1 worm cellular context compared by ENCODE assay signal in the genomic region with DNA sequence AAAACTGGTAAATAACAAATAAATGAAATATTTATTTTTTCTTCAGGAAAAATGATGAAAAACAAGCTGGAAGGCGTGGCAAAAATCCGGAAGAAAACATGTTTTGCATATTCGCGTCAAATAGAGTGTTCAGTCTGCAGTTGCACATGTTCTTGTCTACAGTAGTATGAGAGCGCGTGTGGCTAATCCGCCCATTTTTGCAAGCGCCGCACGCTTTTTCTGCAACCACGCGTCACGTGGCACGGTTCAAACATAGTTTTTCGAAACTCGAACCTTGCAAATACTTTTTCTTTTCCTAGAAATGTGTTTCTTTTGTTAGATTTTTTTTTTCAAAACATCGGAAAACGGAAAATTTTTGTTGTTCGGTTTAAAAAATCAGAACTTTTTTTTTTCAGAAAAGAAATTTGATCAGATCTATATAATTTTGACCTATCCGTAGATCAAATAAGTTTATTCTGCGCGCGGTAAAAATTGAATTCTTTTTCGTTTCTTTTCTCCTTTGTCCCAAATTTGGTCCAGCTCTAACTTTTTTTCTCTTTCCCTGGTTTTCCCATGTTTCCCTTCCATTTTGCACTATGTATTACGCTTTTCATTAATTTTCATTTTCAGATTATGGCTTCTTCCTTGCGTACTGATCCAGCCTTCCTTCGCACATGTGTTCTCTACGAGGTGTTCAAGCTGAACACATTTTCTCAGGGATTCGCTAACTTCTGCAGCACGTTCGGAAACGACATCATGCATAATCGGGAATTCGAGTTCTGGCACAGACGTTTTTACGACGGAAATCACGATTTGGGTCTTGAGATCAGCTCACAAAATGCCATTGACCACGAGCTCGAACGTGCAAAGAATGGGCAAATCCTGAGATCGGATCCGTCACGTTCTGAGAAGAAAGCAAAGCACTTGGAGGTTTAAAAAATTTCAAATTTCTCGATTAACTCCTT.
A peak's percentile ranks its signal among the peaks of the same experiment; 100 is the strongest.
TF ChIP-seq lines count a peak whose summit lies in the region.

A gene (plus strand): TSS at position 603 of the 944 bp plus-strand sequence.

TF ChIP-seq in whole organism, young adult, 124 proteins besides CTCF, POLR2A, EP300 and RAD21 (continued from another document):
- no peak for TF ChIP-seq ceh-40 (GFP tag; IDR thresholded peaks at IDR 0.05; lab: Robert Waterston, UW)
- peak; percentile 46 for TF ChIP-seq rcor-1 (GFP tag; IDR thresholded peaks at IDR 0.05; lab: Robert Waterston, UW)
- TF ChIP-seq atf-7 (tag; optimal IDR thresholded peaks at IDR 0.05; lab: Kevin White, UChicago) = no peak
- TF ChIP-seq egl-44 (GFP tag; IDR thresholded peaks at IDR 0.05; lab: Robert Waterston, UW) = no peak
- no peak for TF ChIP-seq sea-2 (GFP tag; IDR thresholded peaks at IDR 0.05; lab: Robert Waterston, UW)
- TF ChIP-seq ztf-26 (tag; optimal IDR thresholded peaks at IDR 0.05; lab: Kevin White, UChicago) = no peak
- TF ChIP-seq ets-4 (GFP tag; optimal IDR thresholded peaks at IDR 0.05; lab: Kevin White, UChicago) = no peak
- TF ChIP-seq repo-1 (tag; optimal IDR thresholded peaks at IDR 0.05; lab: Kevin White, UChicago) = peak; percentile 12
- TF ChIP-seq sdz-38 (tag; optimal IDR thresholded peaks at IDR 0.05; lab: Kevin White, UChicago) = no peak
- TF ChIP-seq somi-1 (GFP tag; optimal IDR thresholded peaks at IDR 0.05; lab: Kevin White, UChicago) = no peak
- TF ChIP-seq ekl-4 (GFP tag; IDR thresholded peaks at IDR 0.05; lab: Robert Waterston, UW) = 0 out of 2 replicates have a peak, but pooled peaks have one; percentile 52
- TF ChIP-seq B0035.1 (tag; optimal IDR thresholded peaks at IDR 0.05; lab: Kevin White, UChicago) = no peak
- no peak for TF ChIP-seq ztf-6 (GFP tag; IDR thresholded peaks at IDR 0.05; lab: Robert Waterston, UW)
- TF ChIP-seq F52B5.7 (tag; optimal IDR thresholded peaks at IDR 0.05; lab: Kevin White, UChicago) = no peak
- peak; percentile 85 for TF ChIP-seq him-1 (tag; optimal IDR thresholded peaks at IDR 0.05; lab: Kevin White, UChicago)
- TF ChIP-seq lsy-27 (tag; optimal IDR thresholded peaks at IDR 0.05; lab: Kevin White, UChicago; ENCODE audit: borderline replicate concordance, insufficient read depth) = no peak
- TF ChIP-seq C17E4.6 (GFP tag; IDR thresholded peaks at IDR 0.05; lab: Robert Waterston, UW) = no peak
- TF ChIP-seq lin-40 (tag; optimal IDR thresholded peaks at IDR 0.05; lab: Kevin White, UChicago) = no peak
- TF ChIP-seq dpff-1 (tag; optimal IDR thresholded peaks at IDR 0.05; lab: Kevin White, UChicago) = no peak
- no peak for TF ChIP-seq bed-2 (GFP tag; IDR thresholded peaks at IDR 0.05; lab: Robert Waterston, UW)
- TF ChIP-seq athp-1 (tag; optimal IDR thresholded peaks at IDR 0.05; lab: Kevin White, UChicago) = peak; percentile 94
- TF ChIP-seq pha-4 (tag; optimal IDR thresholded peaks at IDR 0.05; lab: Kevin White, UChicago) = no peak
- no peak for TF ChIP-seq nhr-120 (GFP tag; IDR thresholded peaks at IDR 0.05; lab: Robert Waterston, UW)
- no peak for TF ChIP-seq bed-1 (GFP tag; IDR thresholded peaks at IDR 0.05; lab: Robert Waterston, UW)
- TF ChIP-seq tbp1 (GFP tag; optimal IDR thresholded peaks at IDR 0.05; lab: Kevin White, UChicago) = peak; percentile 61
- TF ChIP-seq tbx-9 (tag; optimal IDR thresholded peaks at IDR 0.05; lab: Kevin White, UChicago; ENCODE audit: borderline replicate concordance) = no peak
- TF ChIP-seq rpc-1 (optimal IDR thresholded peaks at IDR 0.05; lab: Kevin White, UChicago) = no peak
- peak; percentile 10 for TF ChIP-seq rpc-1 (tag; optimal IDR thresholded peaks at IDR 0.05; lab: Kevin White, UChicago)
- 0 out of 2 replicates have a peak, but pooled peaks have one; percentile 57 for TF ChIP-seq ztf-28 (GFP tag; IDR thresholded peaks at IDR 0.05; lab: Robert Waterston, UW)
- TF ChIP-seq cebp-1 (GFP tag; IDR thresholded peaks at IDR 0.05; lab: Robert Waterston, UW) = no peak
- no peak for TF ChIP-seq cebp-1 (tag; optimal IDR thresholded peaks at IDR 0.05; lab: Kevin White, UChicago)
- TF ChIP-seq Y53G8AR.9 (GFP tag; conservative IDR thresholded peaks at IDR 0.05; lab: Robert Waterston, UW) = no peak
- peak; percentile 67 for TF ChIP-seq dpl-1 (GFP tag; optimal IDR thresholded peaks at IDR 0.05; lab: Kevin White, UChicago)
- no peak for TF ChIP-seq ceh-27 (GFP tag; optimal IDR thresholded peaks at IDR 0.05; lab: Kevin White, UChicago)
- TF ChIP-seq lin-54 (GFP tag; optimal IDR thresholded peaks at IDR 0.05; lab: Kevin White, UChicago) = peak; percentile 67
- no peak for TF ChIP-seq chd-7 (tag; optimal IDR thresholded peaks at IDR 0.05; lab: Kevin White, UChicago)
- peak in 1 of 2 experiments; percentile 29 for TF ChIP-seq rec-8 (tag; optimal IDR thresholded peaks at IDR 0.05; lab: Kevin White, UChicago)
- TF ChIP-seq nhr-90 (tag; optimal IDR thresholded peaks at IDR 0.05; lab: Kevin White, UChicago) = no peak
- TF ChIP-seq snpc-1.3 (tag; optimal IDR thresholded peaks at IDR 0.05; lab: Kevin White, UChicago; ENCODE audit: insufficient read depth) = peak; percentile 34
- TF ChIP-seq zim-3 (tag; optimal IDR thresholded peaks at IDR 0.05; lab: Kevin White, UChicago) = no peak
- TF ChIP-seq mcd-1 (GFP tag; IDR thresholded peaks at IDR 0.05; lab: Robert Waterston, UW) = peak; percentile 78
- TF ChIP-seq ztf-25 (GFP tag; IDR thresholded peaks at IDR 0.05; lab: Robert Waterston, UW) = no peak
- no peak for TF ChIP-seq unc-62 (GFP tag; optimal IDR thresholded peaks at IDR 0.05; lab: Kevin White, UChicago)
- peak; percentile 71 for TF ChIP-seq F49E8.2 (tag; optimal IDR thresholded peaks at IDR 0.05; lab: Kevin White, UChicago; ENCODE audit: insufficient read depth)
- TF ChIP-seq let-526 (GFP tag; IDR thresholded peaks at IDR 0.05; lab: Robert Waterston, UW) = no peak
- peak; percentile 95 for TF ChIP-seq xnd-1 (tag; optimal IDR thresholded peaks at IDR 0.05; lab: Kevin White, UChicago)
- TF ChIP-seq Y67H2A.10 (GFP tag; conservative IDR thresholded peaks at IDR 0.05; lab: Robert Waterston, UW) = no peak
- no peak for TF ChIP-seq nfya-1 (tag; optimal IDR thresholded peaks at IDR 0.05; lab: Kevin White, UChicago; ENCODE audit: borderline replicate concordance, insufficient read depth)
- TF ChIP-seq ceh-79 (tag; optimal IDR thresholded peaks at IDR 0.05; lab: Kevin White, UChicago) = no peak
- TF ChIP-seq ZK185.1 (tag; optimal IDR thresholded peaks at IDR 0.05; lab: Kevin White, UChicago; ENCODE audit: poor library complexity, severe bottlenecking) = no peak
- TF ChIP-seq egl-18 (GFP tag; IDR thresholded peaks at IDR 0.05; lab: Robert Waterston, UW) = no peak
- TF ChIP-seq sptf-2 (GFP tag; optimal IDR thresholded peaks at IDR 0.05; lab: Kevin White, UChicago) = no peak
- peak; percentile 67 for TF ChIP-seq F33H1.4 (GFP tag; IDR thresholded peaks at IDR 0.05; lab: Robert Waterston, UW)
- TF ChIP-seq cebp-2 (GFP tag; IDR thresholded peaks at IDR 0.05; lab: Robert Waterston, UW) = no peak
- no peak for TF ChIP-seq Y95B8A.8 (GFP tag; IDR thresholded peaks at IDR 0.05; lab: Robert Waterston, UW)
- TF ChIP-seq K12H6.12 (tag; optimal IDR thresholded peaks at IDR 0.05; lab: Kevin White, UChicago) = no peak
- TF ChIP-seq attf-3 (GFP tag; conservative IDR thresholded peaks at IDR 0.05; lab: Robert Waterston, UW) = no peak
- TF ChIP-seq zfh-2 (GFP tag; conservative IDR thresholded peaks at IDR 0.05; lab: Robert Waterston, UW) = no peak
